Worm (Caenorhabditis elegans) whole organism, L3 larva: ENCODE measurements around the gene Y69H2.3.

Source experiments
- ama-1 ChIP-seq: fragments of 150-350 bp; optimal IDR thresholded peaks from 2 replicates; lab custom pipeline; 2018
- ceh-9 ChIP-seq: sonication (generic microtip); optimal IDR thresholded peaks from 2 replicates; lab custom pipeline; 2018; ENCODE audit warnings: missing biosample characterization, missing genetic modification characterization
- elt-1 ChIP-seq: fragments of 150-350 bp; optimal IDR thresholded peaks from 2 replicates; lab custom pipeline; 2014; ENCODE audit warnings: missing biosample characterization, missing genetic modification characterization
- jun-1 ChIP-seq: fragments of 150-350 bp; optimal IDR thresholded peaks from 2 replicates; lab custom pipeline; 2014; ENCODE audit warnings: missing biosample characterization, missing genetic modification reagents, missing genetic modification characterization
- nhr-12 ChIP-seq: fragments of 150-350 bp; optimal IDR thresholded peaks from 2 replicates; lab custom pipeline; 2014; ENCODE audit warnings: missing biosample characterization, missing genetic modification characterization
- nhr-43 ChIP-seq: sonication (generic microtip); optimal IDR thresholded peaks from 2 replicates; lab custom pipeline; 2016; ENCODE audit warnings: mild to moderate bottlenecking, missing genetic modification characterization, missing compliant biosample characterization; ENCODE audit not compliant: poor library complexity, severe bottlenecking
- skn-1 ChIP-seq: fragments of 150-350 bp; optimal IDR thresholded peaks from 2 replicates; lab custom pipeline; 2014; ENCODE audit warnings: missing biosample characterization, missing genetic modification characterization
- unc-62 ChIP-seq: fragments of 150-350 bp; sonication (generic microtip); optimal IDR thresholded peaks from 4 replicates; lab custom pipeline; 2014; ENCODE audit warnings: missing biosample characterization, missing genetic modification reagents, missing genetic modification characterization

- no peak for TF ChIP-seq elt-1
- TF ChIP-seq nhr-12, result no peak
- TF ChIP-seq ceh-9 (tag; lab: Kevin White, UChicago), result no peak
- no peak for TF ChIP-seq skn-1 (tag; lab: Kevin White, UChicago)
- TF ChIP-seq nhr-43 (tag; lab: Kevin White, UChicago), result no peak
- no peak for TF ChIP-seq jun-1 (tag; lab: Kevin White, UChicago)
- TF ChIP-seq unc-62 (GFP tag; lab: Kevin White, UChicago), result no peak
- no peak for TF ChIP-seq ama-1 (lab: Kevin White, UChicago)
These were observed 6.5 kb downstream of the Y69H2.3 start for ce11 chrV:18657391-18657790.
